Fruit fly (Drosophila melanogaster): ENCODE results near the gene CG11816.

Gene CG11816

DNA sequence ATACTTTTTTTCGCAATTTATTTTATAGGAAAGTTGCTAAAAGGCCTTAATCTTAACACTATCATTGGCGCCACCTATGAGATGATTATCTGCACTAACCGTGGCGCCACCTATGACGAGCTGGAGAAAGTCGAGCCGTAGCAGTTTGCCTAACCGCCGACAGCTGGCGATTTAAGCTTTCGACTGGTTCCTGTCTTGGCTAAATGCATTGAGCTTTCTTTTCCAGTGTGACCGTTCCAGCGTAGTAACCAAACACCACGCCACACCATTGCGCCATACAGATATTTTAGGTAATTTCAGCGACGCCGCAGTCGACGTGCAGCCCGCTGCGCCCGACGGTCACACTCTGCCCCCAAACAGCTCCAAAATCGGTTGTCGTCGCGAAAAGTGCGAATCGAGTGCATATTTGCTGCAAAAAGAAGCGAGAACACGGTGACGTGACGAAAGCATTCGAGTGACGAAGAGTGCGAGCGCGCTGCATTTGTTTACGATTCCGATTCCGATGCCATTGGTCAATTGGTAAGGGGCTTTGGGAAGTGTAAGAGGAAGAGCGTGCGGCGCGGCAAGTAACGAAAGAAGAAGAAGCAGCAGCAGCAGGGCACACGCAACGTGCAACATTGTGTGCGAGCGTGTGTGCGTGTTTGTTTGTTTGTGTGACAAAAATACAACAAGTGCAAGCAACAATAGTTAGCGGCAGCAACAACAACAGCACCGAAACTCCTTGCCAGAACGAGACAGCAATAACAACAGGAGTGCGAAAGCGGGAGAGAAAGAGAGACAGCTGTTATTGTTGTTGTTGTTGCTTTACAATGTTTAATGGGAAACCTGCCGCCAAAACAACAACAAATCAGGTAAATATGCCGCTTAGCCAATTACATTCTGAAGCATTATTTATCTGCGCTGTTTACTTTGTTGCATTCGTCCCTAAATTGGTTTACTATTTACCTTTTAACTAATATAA is 8.2 kb upstream of the CG11816 start, which contains the start of the genes CG46311 and Tpst (continued):
- TF ChIP-seq Atf6 (GFP tag; IDR thresholded peaks at IDR 0.05) = no peak
- peak; percentile 47 for TF ChIP-seq Dip3 (GFP tag; optimal IDR thresholded peaks at IDR 0.05)
- no peak for TF ChIP-seq gt (GFP tag; IDR thresholded peaks at IDR 0.05)
- TF ChIP-seq Aef1 (GFP tag; IDR thresholded peaks at IDR 0.05) = peak; percentile 45; the same call in 2 of the 3 replicates
- TF ChIP-seq CG10209 (GFP tag; optimal IDR thresholded peaks at IDR 0.05) = peak; percentile 36
- no peak for TF ChIP-seq CG11723 (GFP tag; optimal IDR thresholded peaks at IDR 0.05)
- TF ChIP-seq CG14014 (GFP tag; IDR thresholded peaks at IDR 0.05) = peak; percentile 74
- peak; percentile 30 for TF ChIP-seq Camta (GFP tag; optimal IDR thresholded peaks at IDR 0.05)
- no peak for TF ChIP-seq CG10147 (GFP tag; optimal IDR thresholded peaks at IDR 0.05)
- peak; percentile 20 for TF ChIP-seq CG3163 (GFP tag; optimal IDR thresholded peaks at IDR 0.05)
- peak; percentile 1 for TF ChIP-seq CG9876 (GFP tag; optimal IDR thresholded peaks at IDR 0.05)
- no peak for TF ChIP-seq gcm (GFP tag; optimal IDR thresholded peaks at IDR 0.05)
- TF ChIP-seq CG12744 (GFP tag; optimal IDR thresholded peaks at IDR 0.05) = peak; percentile 43
- TF ChIP-seq MBD-R2 (GFP tag; IDR thresholded peaks at IDR 0.05) = peak; percentile 52
- TF ChIP-seq Nf-YC (tag; optimal IDR thresholded peaks at IDR 0.05) = peak; percentile 74
- TF ChIP-seq CG16813 (GFP tag; IDR thresholded peaks at IDR 0.05; ENCODE audit: partially characterized antibody) = no peak
- no peak for TF ChIP-seq CG11695 (GFP tag; IDR thresholded peaks at IDR 0.05)
- peak; percentile 15 for TF ChIP-seq Max (GFP tag; optimal IDR thresholded peaks at IDR 0.05)
- peak; percentile 26; the same call in 1 of the 3 replicates for TF ChIP-seq jigr1 (GFP tag; IDR thresholded peaks at IDR 0.05)
- TF ChIP-seq Dfd (GFP tag; optimal IDR thresholded peaks at IDR 0.05) = no peak
- peak; percentile 86 for TF ChIP-seq CG17186 (GFP tag; optimal IDR thresholded peaks at IDR 0.05)
- TF ChIP-seq CG8765 (GFP tag; IDR thresholded peaks at IDR 0.05) = no peak
- TF ChIP-seq hth (optimal IDR thresholded peaks at IDR 0.05) = no peak
- no peak for TF ChIP-seq CG32767 (GFP tag; IDR thresholded peaks at IDR 0.05)
- TF ChIP-seq CG16779 (GFP tag; IDR thresholded peaks at IDR 0.05) = no peak
- TF ChIP-seq CG3065 (GFP tag; optimal IDR thresholded peaks at IDR 0.05) = peak; percentile 13
- peak; percentile 55 for TF ChIP-seq CG12769 (tag; optimal IDR thresholded peaks at IDR 0.05)
- TF ChIP-seq HLH54F (GFP tag; optimal IDR thresholded peaks at IDR 0.05) = no peak
- no peak for TF ChIP-seq fru (optimal IDR thresholded peaks at IDR 0.05)
- TF ChIP-seq Doc2 (GFP tag; IDR thresholded peaks at IDR 0.05) = no peak
- TF ChIP-seq CG1832 (GFP tag; optimal IDR thresholded peaks at IDR 0.05) = peak; percentile 44
- no peak for TF ChIP-seq CG11696 (GFP tag; IDR thresholded peaks at IDR 0.05)
- TF ChIP-seq CG9797 (GFP tag; optimal IDR thresholded peaks at IDR 0.05) = peak; percentile 100
- TF ChIP-seq slp2 (GFP tag; optimal IDR thresholded peaks at IDR 0.05) = peak; percentile 43
- no peak for TF ChIP-seq Lim3 (GFP tag; IDR thresholded peaks at IDR 0.05)
- TF ChIP-seq sc (optimal IDR thresholded peaks at IDR 0.05) = no peak
- peak; percentile 24 for TF ChIP-seq sc (GFP tag; optimal IDR thresholded peaks at IDR 0.05)
- TF ChIP-seq Dek (tag; optimal IDR thresholded peaks at IDR 0.05) = peak; percentile 49
- peak; percentile 51 for TF ChIP-seq Dp (GFP tag; optimal IDR thresholded peaks at IDR 0.05)
- TF ChIP-seq CG13775 (GFP tag; optimal IDR thresholded peaks at IDR 0.05) = peak; percentile 10
- TF ChIP-seq CG12104 (GFP tag; optimal IDR thresholded peaks at IDR 0.05) = no peak
- peak; percentile 88 for TF ChIP-seq pita (GFP tag; optimal IDR thresholded peaks at IDR 0.05)
- TF ChIP-seq CG10431 (GFP tag; optimal IDR thresholded peaks at IDR 0.05) = peak; percentile 21
- no peak for TF ChIP-seq CG6689 (GFP tag; IDR thresholded peaks at IDR 0.05)
- TF ChIP-seq insv (GFP tag; optimal IDR thresholded peaks at IDR 0.05) = peak in 1 of 2 experiments; percentile 20
- TF ChIP-seq jing (GFP tag; optimal IDR thresholded peaks at IDR 0.05) = no peak
- peak; percentile 56; the same call in 1 of the 2 replicates for TF ChIP-seq chm (GFP tag; IDR thresholded peaks at IDR 0.05)
- TF ChIP-seq CG1602 (GFP tag; optimal IDR thresholded peaks at IDR 0.05) = peak; percentile 68
- TF ChIP-seq CG34422 (GFP tag; IDR thresholded peaks at IDR 0.05) = peak; percentile 65; the same call in 2 of the 3 replicates
- TF ChIP-seq dysf (GFP tag; IDR thresholded peaks at IDR 0.05) = peak; percentile 70

Data from whole organism, embryonic.